Fruit fly (Drosophila melanogaster): Measurements from ENCODE around the gene how.

- TF ChIP-seq psq (optimal IDR thresholded peaks at IDR 0.05) (no peak), h (optimal IDR thresholded peaks at IDR 0.05) (no peak), Sin3A (optimal IDR thresholded peaks at IDR 0.05) (no peak), ttk (optimal IDR thresholded peaks at IDR 0.05) (no peak), Myc (optimal IDR thresholded peaks at IDR 0.05) (no peak)
Measured at dm6 chr3R:22044443-22044970, 2.5 kb downstream of the how start.

Measured in Kc167 (cell line).